Worm (Caenorhabditis elegans) whole organism, L3 larva: ENCODE data around the gene H35N09.1.

Source experiments
- R02D3.7 ChIP-seq: fragments of 150-350 bp; optimal IDR thresholded peaks from 2 replicates; lab custom pipeline; 2014; ENCODE audit warnings: missing biosample characterization, missing genetic modification characterization
- ZK546.5 ChIP-seq: sonication (generic microtip); optimal IDR thresholded peaks from 2 replicates; lab custom pipeline; 2017; ENCODE audit warnings: missing biosample characterization, missing genetic modification characterization
- aly-2 ChIP-seq: fragments of 150-350 bp; optimal IDR thresholded peaks from 2 replicates; lab custom pipeline; 2014; ENCODE audit warnings: missing biosample characterization, missing genetic modification characterization
- ama-1 ChIP-seq: fragments of 150-350 bp; optimal IDR thresholded peaks from 2 replicates; lab custom pipeline; 2018
- ceh-28 ChIP-seq: fragments of 150-350 bp; optimal IDR thresholded peaks from 2 replicates; lab custom pipeline; 2014; ENCODE audit warnings: missing biosample characterization, missing genetic modification reagents, missing genetic modification characterization
- ceh-82 ChIP-seq: fragments of 150-350 bp; optimal IDR thresholded peaks from 2 replicates; lab custom pipeline; 2014; ENCODE audit warnings: missing biosample characterization, missing genetic modification characterization
- ceh-9 ChIP-seq: sonication (generic microtip); optimal IDR thresholded peaks from 2 replicates; lab custom pipeline; 2018; ENCODE audit warnings: missing biosample characterization, missing genetic modification characterization
- egl-27 ChIP-seq: sonication (generic microtip); optimal IDR thresholded peaks from 4 replicates; lab custom pipeline; 2017; ENCODE audit warnings: missing biosample characterization, missing genetic modification reagents, missing genetic modification characterization
- egl-5 ChIP-seq: fragments of 150-350 bp; optimal IDR thresholded peaks from 2 replicates; lab custom pipeline; 2017; ENCODE audit warnings: missing biosample characterization, missing genetic modification reagents, missing genetic modification characterization, inconsistent platforms
- elt-1 ChIP-seq: fragments of 150-350 bp; optimal IDR thresholded peaks from 2 replicates; lab custom pipeline; 2014; ENCODE audit warnings: missing biosample characterization, missing genetic modification characterization
- elt-2 ChIP-seq: sonication (generic microtip); optimal IDR thresholded peaks from 2 replicates; lab custom pipeline; 2016; ENCODE audit warnings: missing genetic modification reagents, mild to moderate bottlenecking, missing genetic modification characterization, missing compliant biosample characterization
- eor-1 ChIP-seq, 2 experiments: fragments of 150-350 bp; optimal IDR thresholded peaks; 2 replicates each; lab custom pipeline; 2014 to 2018; ENCODE audit warnings: missing biosample characterization in 2 of 2, missing genetic modification characterization in 2 of 2
- fos-1 ChIP-seq: fragments of 150-350 bp; optimal IDR thresholded peaks from 2 replicates; lab custom pipeline; 2014; ENCODE audit warnings: missing biosample characterization, missing genetic modification characterization
- jun-1 ChIP-seq: fragments of 150-350 bp; optimal IDR thresholded peaks from 2 replicates; lab custom pipeline; 2014; ENCODE audit warnings: missing biosample characterization, missing genetic modification reagents, missing genetic modification characterization
- lin-15B ChIP-seq: fragments of 150-350 bp; optimal IDR thresholded peaks from 2 replicates; lab custom pipeline; 2014; ENCODE audit warnings: missing biosample characterization, missing genetic modification characterization
- lin-39 ChIP-seq: fragments of 150-350 bp; optimal IDR thresholded peaks from 2 replicates; lab custom pipeline; 2018; ENCODE audit warnings: missing biosample characterization, missing genetic modification reagents, missing genetic modification characterization
- lsy-12 ChIP-seq: sonication (generic microtip); optimal IDR thresholded peaks from 2 replicates; lab custom pipeline; 2016; ENCODE audit warnings: mild to moderate bottlenecking, missing genetic modification characterization, missing compliant biosample characterization
- nfya-1 ChIP-seq: sonication (generic microtip); optimal IDR thresholded peaks from 2 replicates; lab custom pipeline; 2017; ENCODE audit warnings: missing genetic modification characterization, mild to moderate bottlenecking, missing compliant biosample characterization, antibody characterized with exemption, moderate library complexity; ENCODE audit not compliant: insufficient read depth
- nhr-11 ChIP-seq: fragments of 150-350 bp; optimal IDR thresholded peaks from 2 replicates; lab custom pipeline; 2014; ENCODE audit warnings: missing biosample characterization, missing genetic modification characterization
- nhr-12 ChIP-seq: fragments of 150-350 bp; optimal IDR thresholded peaks from 2 replicates; lab custom pipeline; 2014; ENCODE audit warnings: missing biosample characterization, missing genetic modification characterization
- nhr-237 ChIP-seq: fragments of 150-350 bp; optimal IDR thresholded peaks from 2 replicates; lab custom pipeline; 2014; ENCODE audit warnings: missing biosample characterization, missing genetic modification characterization
- nhr-25 ChIP-seq: sonication (generic microtip); optimal IDR thresholded peaks from 2 replicates; lab custom pipeline; 2017; ENCODE audit warnings: missing biosample characterization, missing genetic modification characterization
- nhr-28 ChIP-seq: fragments of 150-350 bp; optimal IDR thresholded peaks from 2 replicates; lab custom pipeline; 2014; ENCODE audit warnings: missing biosample characterization, missing genetic modification characterization
- nhr-67 ChIP-seq: fragments of 150-350 bp; optimal IDR thresholded peaks from 2 replicates; lab custom pipeline; 2014; ENCODE audit warnings: missing biosample characterization, missing genetic modification characterization
- nhr-77 ChIP-seq: fragments of 150-350 bp; optimal IDR thresholded peaks from 2 replicates; lab custom pipeline; 2014; ENCODE audit warnings: missing biosample characterization, missing genetic modification characterization
- pqm-1 ChIP-seq: fragments of 150-350 bp; optimal IDR thresholded peaks from 2 replicates; lab custom pipeline; 2017; ENCODE audit warnings: missing biosample characterization, missing genetic modification characterization, inconsistent platforms
- skn-1 ChIP-seq: fragments of 150-350 bp; optimal IDR thresholded peaks from 2 replicates; lab custom pipeline; 2014; ENCODE audit warnings: missing biosample characterization, missing genetic modification characterization
- snpc-4 ChIP-seq: fragments of 150-350 bp; optimal IDR thresholded peaks from 2 replicates; lab custom pipeline; 2014; ENCODE audit warnings: missing biosample characterization, missing genetic modification characterization
- tbx-2 ChIP-seq: sonication (generic microtip); optimal IDR thresholded peaks from 2 replicates; lab custom pipeline; 2016; ENCODE audit warnings: mild to moderate bottlenecking, missing genetic modification characterization, missing compliant biosample characterization
- unc-39 ChIP-seq: sonication (generic microtip); optimal IDR thresholded peaks from 4 replicates; lab custom pipeline; 2017; ENCODE audit warnings: missing biosample characterization, missing genetic modification characterization
- unc-62 ChIP-seq: fragments of 150-350 bp; sonication (generic microtip); optimal IDR thresholded peaks from 4 replicates; lab custom pipeline; 2014; ENCODE audit warnings: missing biosample characterization, missing genetic modification reagents, missing genetic modification characterization
- ztf-11 ChIP-seq: fragments of 150-350 bp; optimal IDR thresholded peaks from 2 replicates; lab custom pipeline; 2014; ENCODE audit warnings: missing biosample characterization, missing genetic modification characterization

Gene H35N09.1

DNA sequence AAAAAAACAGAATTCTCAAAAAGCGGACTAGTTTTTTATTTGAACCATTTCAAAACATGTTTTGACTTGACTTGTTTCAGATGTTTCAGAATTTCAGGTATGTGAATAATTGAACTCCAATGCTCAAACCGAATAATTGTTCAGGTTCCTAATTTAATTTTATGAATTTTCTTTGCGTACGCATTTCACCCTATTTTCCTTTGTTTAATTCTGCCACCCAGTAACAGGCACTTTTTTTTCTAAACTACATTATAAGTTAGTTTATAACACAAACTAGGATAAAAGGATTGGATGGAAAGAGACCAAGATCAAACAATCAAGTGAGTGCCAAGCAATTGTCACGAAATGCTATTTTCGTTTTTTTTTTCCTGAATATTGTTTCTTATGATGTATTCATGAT, 6.6 kb upstream of the H35N09.1 start:
- TF ChIP-seq nhr-77 (tag; lab: Kevin White, UChicago): no peak
- no peak for TF ChIP-seq nfya-1 (tag; lab: Kevin White, UChicago)
- no peak for TF ChIP-seq eor-1 (tag; optimal IDR thresholded peaks at IDR 0.05; lab: Kevin White, UChicago)
- no peak for TF ChIP-seq tbx-2
- no peak for TF ChIP-seq elt-2
- no peak for TF ChIP-seq skn-1 (tag; lab: Kevin White, UChicago)
- TF ChIP-seq ama-1 (lab: Kevin White, UChicago): no peak
- TF ChIP-seq ceh-82: no peak
- no peak for TF ChIP-seq nhr-67 (tag; lab: Kevin White, UChicago)
- TF ChIP-seq aly-2 (tag; lab: Kevin White, UChicago): no peak
- no peak for TF ChIP-seq egl-5
- no peak for TF ChIP-seq nhr-28 (tag; lab: Kevin White, UChicago)
- TF ChIP-seq snpc-4 (tag; lab: Kevin White, UChicago): no peak
- no peak for TF ChIP-seq lin-39 (tag; lab: Kevin White, UChicago)
- no peak for TF ChIP-seq elt-1 (tag; lab: Kevin White, UChicago)
- TF ChIP-seq, all 47 proteins: peak for 0

DNA sequence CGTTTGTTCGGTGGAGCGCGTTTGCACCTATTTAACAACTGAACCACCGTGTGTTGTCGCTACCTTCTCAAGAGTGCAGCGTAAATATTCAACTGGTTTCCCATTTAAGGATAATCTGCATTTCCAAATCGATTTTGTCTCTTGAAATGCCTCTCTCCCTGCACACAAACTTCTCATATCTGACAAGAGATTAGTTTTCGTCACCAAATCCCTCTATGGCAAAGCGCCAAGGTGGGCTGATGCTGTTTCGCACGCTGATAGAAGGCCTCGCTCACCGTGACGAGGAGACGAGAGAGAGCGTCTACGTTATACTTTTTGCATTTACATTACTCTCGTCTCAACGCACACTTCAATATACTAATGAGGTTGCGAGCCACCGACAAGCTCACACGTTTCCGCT, 5.4 kb upstream of the H35N09.1 start:
- TF ChIP-seq lin-15B (no peak), nhr-11 (tag; lab: Kevin White, UChicago) (no peak), nhr-12 (tag; lab: Kevin White, UChicago) (no peak), pqm-1 (tag; lab: Kevin White, UChicago) (no peak), ceh-82 (no peak), snpc-4 (tag; lab: Kevin White, UChicago) (no peak), ama-1 (lab: Kevin White, UChicago) (no peak), egl-27 (no peak), ztf-11 (tag; lab: Kevin White, UChicago) (no peak), ceh-9 (no peak), nhr-25 (no peak), nhr-237 (no peak)

DNA sequence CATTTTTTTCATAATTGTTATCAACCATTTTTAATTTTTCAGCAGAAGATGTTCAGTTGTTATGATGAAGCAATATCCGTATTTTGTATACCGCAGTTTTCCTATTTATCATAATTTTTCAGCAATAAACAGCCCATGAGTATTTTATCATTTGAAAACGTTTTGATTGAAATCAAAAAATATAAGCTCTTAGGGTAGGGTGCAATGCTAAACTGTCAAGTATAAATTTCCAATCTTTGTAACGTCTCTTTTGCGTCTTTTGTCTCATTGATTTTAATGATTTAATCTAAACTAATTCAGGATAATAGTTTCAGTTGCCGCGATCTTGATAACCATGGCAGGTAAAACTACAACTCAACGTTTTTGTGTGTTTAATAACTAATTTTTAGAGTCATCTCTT, 3.9 kb upstream of the H35N09.1 start, which contains the start of gene F18E9.1:
Gene F18E9.1 (plus strand): TSS at position 301 of the 400 bp plus-strand sequence.
- no peak for TF ChIP-seq aly-2 (tag; lab: Kevin White, UChicago)
- TF ChIP-seq skn-1 (tag; lab: Kevin White, UChicago): no peak
- TF ChIP-seq ama-1 (lab: Kevin White, UChicago): no peak
- TF ChIP-seq ceh-28 (tag; lab: Kevin White, UChicago): no peak
- TF ChIP-seq lsy-12 (tag; lab: Kevin White, UChicago): no peak
- TF ChIP-seq unc-62 (GFP tag; lab: Kevin White, UChicago): no peak
- no peak for TF ChIP-seq nhr-12 (tag; lab: Kevin White, UChicago)
- TF ChIP-seq lin-15B: no peak

DNA sequence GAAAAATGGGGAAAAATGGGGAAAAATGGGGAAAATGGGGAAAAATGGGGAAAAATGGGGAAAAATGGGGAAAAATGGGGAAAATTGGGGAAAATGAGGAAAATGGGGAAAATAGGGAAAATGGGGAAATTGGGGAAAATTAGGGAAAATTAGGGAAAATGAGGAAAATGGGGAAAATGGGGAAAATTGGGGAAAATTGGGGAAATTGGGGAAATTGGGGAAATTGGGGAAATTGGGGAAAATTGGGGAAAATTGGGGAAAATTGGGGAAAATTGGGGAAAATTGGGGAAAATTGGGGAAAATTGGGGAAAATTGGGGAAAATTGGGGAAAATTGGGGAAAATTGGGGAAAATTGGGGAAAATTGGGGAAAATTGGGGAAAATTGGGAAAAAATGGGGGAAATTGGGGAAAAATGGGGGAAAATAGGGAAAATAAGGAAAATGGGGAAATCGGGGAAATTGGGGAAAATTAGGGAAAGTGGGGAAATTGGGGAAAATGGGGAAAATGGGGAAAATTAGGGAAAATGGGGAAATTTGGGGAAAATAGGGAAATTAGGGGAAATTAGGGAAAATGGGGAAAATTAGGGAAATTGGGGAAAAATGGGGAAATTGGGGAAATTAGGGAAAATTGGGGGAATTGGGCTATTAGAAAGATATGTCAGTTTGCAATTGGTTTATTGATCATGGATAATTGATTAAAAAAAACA, 2.3 kb upstream of the H35N09.1 start:
- TF ChIP-seq fos-1 (tag; lab: Kevin White, UChicago) (no peak), ceh-82 (no peak), unc-39 (tag; lab: Kevin White, UChicago) (no peak), pqm-1 (tag; lab: Kevin White, UChicago) (no peak), ztf-11 (tag; lab: Kevin White, UChicago) (no peak), jun-1 (no peak), nhr-28 (tag; lab: Kevin White, UChicago) (no peak), nhr-12 (tag; lab: Kevin White, UChicago) (no peak), aly-2 (tag; lab: Kevin White, UChicago) (no peak), R02D3.7 (tag; lab: Kevin White, UChicago) (no peak), ceh-9 (no peak), ZK546.5 (tag; lab: Kevin White, UChicago) (no peak), ama-1 (lab: Kevin White, UChicago) (no peak), egl-27 (no peak)

DNA sequence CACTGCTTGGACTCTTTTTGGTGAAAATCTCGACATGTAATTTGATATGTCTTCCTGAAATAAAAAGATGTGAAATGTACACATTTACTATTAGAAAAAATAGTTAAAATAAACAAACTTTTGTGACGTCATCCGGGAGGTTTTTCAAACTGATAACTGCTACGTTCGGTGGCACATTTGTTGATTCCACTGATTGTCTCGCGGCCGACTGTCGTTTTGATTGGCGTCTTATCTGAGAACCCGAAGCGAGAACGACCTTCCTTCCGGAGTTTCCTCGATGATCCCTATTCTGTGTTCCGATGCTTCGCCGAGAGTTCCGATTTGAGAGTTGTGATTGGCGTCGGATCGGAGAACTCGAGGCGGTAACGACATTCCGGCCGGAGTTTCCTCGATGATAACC, 979 bp upstream of the H35N09.1 start:
- TF ChIP-seq lin-15B: no peak
- TF ChIP-seq elt-2: peak; percentile 82
- TF ChIP-seq pqm-1 (tag; lab: Kevin White, UChicago): peak; percentile 27
- no peak for TF ChIP-seq egl-27
